Worm (Caenorhabditis elegans): ENCODE results near the gene nspg-9.

DNA sequence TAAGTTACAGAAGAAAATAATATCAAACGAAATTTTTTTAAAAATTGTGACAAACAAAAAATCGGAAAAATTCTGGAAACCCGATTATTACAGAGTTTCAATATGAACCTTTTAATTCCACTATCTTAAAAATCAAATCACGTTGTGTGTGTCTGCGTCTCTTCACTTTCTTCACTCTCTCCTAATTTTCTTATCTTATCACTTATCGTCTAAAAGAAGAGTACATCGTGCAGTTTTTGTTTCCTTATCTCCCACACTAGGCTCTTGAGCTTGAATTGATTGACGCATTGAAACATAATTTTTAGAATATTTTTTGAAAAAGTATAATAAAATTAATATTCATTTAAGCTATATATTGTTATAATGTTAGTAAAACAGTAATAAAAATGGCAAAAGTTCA, 42.5 kb upstream of the nspg-9 start:
- TF ChIP-seq snpc-4 (tag; optimal IDR thresholded peaks at IDR 0.05) (no peak), fkh-10 (GFP tag; optimal IDR thresholded peaks at IDR 0.05) (no peak), fkh-2 (tag; optimal IDR thresholded peaks at IDR 0.05) (no peak), R02D3.7 (tag; optimal IDR thresholded peaks at IDR 0.05) (no peak), nhr-67 (tag; optimal IDR thresholded peaks at IDR 0.05) (no peak), aly-2 (tag; optimal IDR thresholded peaks at IDR 0.05) (no peak), pha-4 (tag; optimal IDR thresholded peaks at IDR 0.05) (peak; percentile 66), nhr-77 (tag; optimal IDR thresholded peaks at IDR 0.05) (no peak), unc-62 (GFP tag; optimal IDR thresholded peaks at IDR 0.05) (no peak), elt-1 (tag; optimal IDR thresholded peaks at IDR 0.05) (no peak), nhr-11 (tag; optimal IDR thresholded peaks at IDR 0.05) (no peak)

Measured in whole organism, L3 larva.